Worm (Caenorhabditis elegans): ENCODE results near the gene F42A6.1.

DNA sequence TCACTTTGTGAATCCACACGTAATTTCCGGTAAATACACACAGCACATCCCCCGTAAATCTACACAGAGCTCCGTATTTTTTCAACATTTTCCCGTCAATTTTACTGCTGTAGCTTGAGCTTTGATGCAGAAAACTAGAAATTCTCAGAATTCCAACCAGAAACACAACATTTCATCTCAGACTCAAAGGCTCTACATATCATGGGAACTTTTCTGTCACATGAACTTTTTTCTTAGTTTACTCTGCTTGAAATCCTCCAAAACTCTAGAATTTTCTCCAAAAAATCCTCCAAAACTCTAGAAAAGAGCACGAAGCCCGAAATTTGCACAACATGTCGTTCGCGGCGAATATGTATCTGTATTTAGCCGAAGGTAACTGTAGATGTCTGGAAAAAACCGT is 8.4 kb downstream of the F42A6.1 start, which contains the start of gene Y55H10A.2:
- TF ChIP-seq elt-3 (tag; optimal IDR thresholded peaks at IDR 0.05) (no peak), nhr-25 (tag; optimal IDR thresholded peaks at IDR 0.05) (no peak)

All from whole organism, L2 larva.